Worm (Caenorhabditis elegans): Measurements from ENCODE around the gene marc-5.

ce11 chrII:12342928-12343327, 36.4 kb downstream of the marc-5 start:
- TF ChIP-seq unc-62 (GFP tag; optimal IDR thresholded peaks at IDR 0.05) (no peak), mdl-1 (tag; optimal IDR thresholded peaks at IDR 0.05) (no peak), lin-39 (tag; optimal IDR thresholded peaks at IDR 0.05) (no peak), elt-3 (tag; optimal IDR thresholded peaks at IDR 0.05) (no peak), alr-1 (tag; optimal IDR thresholded peaks at IDR 0.05) (no peak)
